Worm (Caenorhabditis elegans): ENCODE results near the gene acc-2.

ce11 chrIV:8979695-8980094, 36.9 kb upstream of the acc-2 start, which contains the start of gene col-119:
- TF ChIP-seq snpc-4 (tag; optimal IDR thresholded peaks at IDR 0.05) = no peak
- TF ChIP-seq ama-1 (optimal IDR thresholded peaks at IDR 0.05) = no peak
- no peak for TF ChIP-seq R02D3.7 (tag; optimal IDR thresholded peaks at IDR 0.05)
- TF ChIP-seq unc-62 (GFP tag; optimal IDR thresholded peaks at IDR 0.05) = no peak
- no peak for TF ChIP-seq ztf-11 (tag; optimal IDR thresholded peaks at IDR 0.05)
- no peak for TF ChIP-seq ZK546.5 (tag; optimal IDR thresholded peaks at IDR 0.05)
- no peak for TF ChIP-seq zag-1 (tag; optimal IDR thresholded peaks at IDR 0.05)
- TF ChIP-seq fkh-10 (GFP tag; optimal IDR thresholded peaks at IDR 0.05) = no peak
